Fruit fly (Drosophila melanogaster): Measurements from ENCODE around the gene AnxB11.

AnxB11 gene

dm6 chrX:16428476-16428875 is 6.4 kb upstream of the AnxB11 start (continued):
- TF ChIP-seq chm (GFP tag; IDR thresholded peaks at IDR 0.05) = no peak
- no peak for TF ChIP-seq CG15011 (GFP tag; optimal IDR thresholded peaks at IDR 0.05)
- TF ChIP-seq Fer3 (tag; optimal IDR thresholded peaks at IDR 0.05) = no peak
- peak; percentile 40 for TF ChIP-seq cg (GFP tag; optimal IDR thresholded peaks at IDR 0.05)
- no peak for TF ChIP-seq pum (GFP tag; optimal IDR thresholded peaks at IDR 0.05)
- no peak for TF ChIP-seq CG8478 (optimal IDR thresholded peaks at IDR 0.05)
- TF ChIP-seq chinmo (GFP tag; IDR thresholded peaks at IDR 0.05; ENCODE audit: partially characterized antibody) = 0 out of 4 replicates have a peak, but pooled peaks have one; percentile 35
- TF ChIP-seq CG3726 (GFP tag; IDR thresholded peaks at IDR 0.05) = no peak
- TF ChIP-seq CG8089 (GFP tag; optimal IDR thresholded peaks at IDR 0.05) = no peak
- TF ChIP-seq ewg (GFP tag; optimal IDR thresholded peaks at IDR 0.05) = peak; percentile 5
- no peak for TF ChIP-seq cad (GFP tag; optimal IDR thresholded peaks at IDR 0.05)

dm6 chrX:16427786-16428400 is 5.8 kb upstream of the AnxB11 start:
- peak; percentile 22 for TF ChIP-seq phol (tag; optimal IDR thresholded peaks at IDR 0.05)
- no peak for TF ChIP-seq CG10431 (GFP tag; optimal IDR thresholded peaks at IDR 0.05)
- TF ChIP-seq CG12391 (tag; optimal IDR thresholded peaks at IDR 0.05) = peak; percentile 51
- TF ChIP-seq row (GFP tag; IDR thresholded peaks at IDR 0.05) = peak; percentile 75
- TF ChIP-seq dysf (GFP tag; IDR thresholded peaks at IDR 0.05) = 0 out of 3 replicates have a peak, but pooled peaks have one; percentile 15
- TF ChIP-seq dmrt11E (tag; optimal IDR thresholded peaks at IDR 0.05) = peak; percentile 37
- TF ChIP-seq CG42726 (GFP tag; IDR thresholded peaks at IDR 0.05; ENCODE audit: partially characterized antibody) = no peak
- TF ChIP-seq crol (GFP tag; IDR thresholded peaks at IDR 0.05) = peak; percentile 54; the same call in 1 of the 2 replicates
- TF ChIP-seq Hey (tag; optimal IDR thresholded peaks at IDR 0.05) = no peak
- TF ChIP-seq lilli (GFP tag; optimal IDR thresholded peaks at IDR 0.05) = peak; percentile 7
- TF ChIP-seq CG2120 (GFP tag; optimal IDR thresholded peaks at IDR 0.05) = peak; percentile 8
- TF ChIP-seq CG30403 (GFP tag; optimal IDR thresholded peaks at IDR 0.05) = peak; percentile 35
- peak; percentile 14 for TF ChIP-seq CG10979 (tag; optimal IDR thresholded peaks at IDR 0.05)
- peak; percentile 32 for TF ChIP-seq Oli (tag; optimal IDR thresholded peaks at IDR 0.05)
- peak; percentile 46 for TF ChIP-seq CG2712 (tag; optimal IDR thresholded peaks at IDR 0.05)
- peak in 1 of 3 experiments; percentile 21 for TF ChIP-seq lola (GFP tag; optimal IDR thresholded peaks at IDR 0.05)
- TF ChIP-seq CG17829 (tag; optimal IDR thresholded peaks at IDR 0.05) = peak; percentile 34
- TF ChIP-seq Lim3 (GFP tag; IDR thresholded peaks at IDR 0.05) = no peak
- TF ChIP-seq tin (GFP tag; optimal IDR thresholded peaks at IDR 0.05) = no peak
- TF ChIP-seq CG8924 (tag; optimal IDR thresholded peaks at IDR 0.05) = peak; percentile 22
- TF ChIP-seq psq (GFP tag; optimal IDR thresholded peaks at IDR 0.05) = peak; percentile 40
- TF ChIP-seq Rfx (GFP tag; IDR thresholded peaks at IDR 0.05) = 0 out of 2 replicates have a peak, but pooled peaks have one; percentile 9
- TF ChIP-seq CG13775 (GFP tag; optimal IDR thresholded peaks at IDR 0.05) = peak; percentile 16
- no peak for TF ChIP-seq CG1603 (tag; optimal IDR thresholded peaks at IDR 0.05)
- peak; percentile 25 for TF ChIP-seq CG14710 (tag; optimal IDR thresholded peaks at IDR 0.05)
- TF ChIP-seq CG34376 (GFP tag; optimal IDR thresholded peaks at IDR 0.05) = peak; percentile 2
- peak; percentile 20 for TF ChIP-seq CG13424 (tag; optimal IDR thresholded peaks at IDR 0.05)
- peak; percentile 38 for TF ChIP-seq CG9727 (GFP tag; optimal IDR thresholded peaks at IDR 0.05)
- TF ChIP-seq CG2116 (GFP tag; optimal IDR thresholded peaks at IDR 0.05) = peak; percentile 25
- TF ChIP-seq Fer1 (GFP tag; optimal IDR thresholded peaks at IDR 0.05) = peak; percentile 14
- TF ChIP-seq Blimp-1 (GFP tag; optimal IDR thresholded peaks at IDR 0.05) = no peak
- no peak for TF ChIP-seq CG2889 (GFP tag; IDR thresholded peaks at IDR 0.05)
- TF ChIP-seq ssp (GFP tag; IDR thresholded peaks at IDR 0.05) = peak; percentile 14; the same call in 1 of the 2 replicates
- TF ChIP-seq Med (GFP tag) = peak; percentile 35
- no peak for TF ChIP-seq NfI (GFP tag; optimal IDR thresholded peaks at IDR 0.05)
- peak; percentile 1 for TF ChIP-seq CG12659 (GFP tag; optimal IDR thresholded peaks at IDR 0.05)
- 0 out of 2 replicates have a peak, but pooled peaks have one; percentile 10 for TF ChIP-seq Xrp1 (GFP tag; IDR thresholded peaks at IDR 0.05)

Data from whole organism, embryonic.